Worm (Caenorhabditis elegans): ENCODE results near the gene C01G6.9.

Gene C01G6.9

ce11 chrII:9280048-9280772 lies 15.4 kb downstream of the C01G6.9 start, which contains the start of gene gldi-3 (continued):
- TF ChIP-seq nhr-11 (tag; optimal IDR thresholded peaks at IDR 0.05), result no peak
- TF ChIP-seq snpc-1.2 (GFP tag; IDR thresholded peaks at IDR 0.05), result no peak
- no peak for TF ChIP-seq F37D6.2 (tag; optimal IDR thresholded peaks at IDR 0.05)
- TF ChIP-seq T26A8.4 (GFP tag; IDR thresholded peaks at IDR 0.05), result no peak
- no peak for TF ChIP-seq daf-16 (GFP tag; optimal IDR thresholded peaks at IDR 0.05)
- peak; percentile 71 for TF ChIP-seq daf-16 (tag; optimal IDR thresholded peaks at IDR 0.05)
- TF ChIP-seq tag-97 (GFP tag; IDR thresholded peaks at IDR 0.05), result no peak
- no peak for TF ChIP-seq mdl-1 (tag; optimal IDR thresholded peaks at IDR 0.05)
- no peak for TF ChIP-seq saeg-2 (GFP tag; IDR thresholded peaks at IDR 0.05)
- no peak for TF ChIP-seq spr-3 (GFP tag; optimal IDR thresholded peaks at IDR 0.05)
- TF ChIP-seq fos-1 (tag; optimal IDR thresholded peaks at IDR 0.05), result no peak
- TF ChIP-seq zip-2 (tag; optimal IDR thresholded peaks at IDR 0.05), result no peak
- TF ChIP-seq skn-1 (tag; optimal IDR thresholded peaks at IDR 0.05), result no peak

DNA sequence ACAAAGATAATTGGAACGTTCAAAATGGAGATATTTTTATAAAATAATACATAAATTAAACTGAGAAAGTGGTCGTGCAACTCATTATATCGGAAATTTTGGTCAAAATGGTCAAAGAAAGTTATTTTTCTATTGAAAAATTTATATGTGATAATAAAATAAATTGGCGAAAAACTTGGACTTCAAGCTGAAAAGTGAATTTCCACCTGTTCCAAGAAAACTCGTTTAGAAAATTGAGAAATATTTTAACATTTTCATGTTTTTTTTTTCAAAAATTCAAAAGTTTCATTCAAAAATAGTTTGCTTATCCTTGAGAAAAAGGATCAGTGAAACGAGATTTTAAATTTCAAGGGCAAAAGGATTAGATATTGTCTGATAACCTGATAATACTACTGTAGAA lies 16.6 kb downstream of the C01G6.9 start:
- TF ChIP-seq nhr-41 (GFP tag; IDR thresholded peaks at IDR 0.05), result no peak
- TF ChIP-seq aha-1 (tag), result peak; percentile 58

DNA sequence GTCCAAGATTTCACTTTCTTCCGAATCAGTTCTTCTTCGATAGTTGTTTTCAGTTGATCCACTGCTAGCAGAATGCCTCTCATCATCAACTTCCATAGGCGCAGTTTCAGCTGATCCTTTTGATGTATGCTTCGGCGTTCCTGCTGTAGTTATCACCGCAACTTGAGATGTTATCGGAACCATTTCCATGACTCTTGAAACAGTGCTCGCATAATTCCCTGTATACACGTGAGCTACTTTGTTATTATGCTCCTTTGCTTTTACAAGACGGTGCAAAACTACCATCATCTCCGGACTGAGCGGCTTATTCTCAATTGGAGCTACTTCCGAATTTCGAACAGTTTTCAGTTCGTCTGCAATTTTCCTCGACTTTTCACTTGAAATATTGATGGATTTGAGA lies 18.5 kb downstream of the C01G6.9 start:
- no peak for TF ChIP-seq mxl-3 (GFP tag; optimal IDR thresholded peaks at IDR 0.05)
- TF ChIP-seq pqm-1 (tag; optimal IDR thresholded peaks at IDR 0.05), result no peak
- TF ChIP-seq set-16 (GFP tag; IDR thresholded peaks at IDR 0.05), result no peak
- TF ChIP-seq Y105C5A.15 (GFP tag; IDR thresholded peaks at IDR 0.05), result no peak
- peak in 1 of 2 experiments; percentile 45 for TF ChIP-seq unc-62 (GFP tag; optimal IDR thresholded peaks at IDR 0.05 in 1 of 2)
- no peak for TF ChIP-seq unc-62 (tag; optimal IDR thresholded peaks at IDR 0.05)

DNA sequence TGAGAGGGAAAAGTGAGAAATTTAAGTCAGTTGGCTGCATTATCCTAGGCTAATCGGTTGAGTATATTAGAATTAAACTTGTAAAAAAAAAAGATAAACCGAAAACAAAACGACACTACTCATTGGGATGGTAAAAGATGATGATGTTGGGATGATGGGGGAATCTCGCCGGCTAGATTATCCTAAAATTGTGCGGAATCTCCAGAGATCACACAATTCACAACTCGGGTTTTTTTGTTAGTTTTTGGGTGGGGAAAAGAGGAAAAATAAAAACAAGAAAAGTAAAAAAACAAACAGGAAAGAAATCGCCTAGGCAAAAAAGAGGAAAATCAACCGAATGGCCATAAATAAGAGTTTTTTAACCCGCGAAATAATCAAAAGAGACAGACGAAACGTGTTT lies 20.4 kb downstream of the C01G6.9 start:
- peak; percentile 36 for TF ChIP-seq nhr-10 (tag; optimal IDR thresholded peaks at IDR 0.05)
- TF ChIP-seq daf-16 (GFP tag; optimal IDR thresholded peaks at IDR 0.05), result no peak
- peak; percentile 8 for TF ChIP-seq daf-16 (tag; optimal IDR thresholded peaks at IDR 0.05)
- TF ChIP-seq snpc-1.2 (GFP tag; IDR thresholded peaks at IDR 0.05), result 0 out of 2 replicates have a peak, but pooled peaks have one; percentile 39
- no peak for TF ChIP-seq R02D3.7 (tag; optimal IDR thresholded peaks at IDR 0.05)

DNA sequence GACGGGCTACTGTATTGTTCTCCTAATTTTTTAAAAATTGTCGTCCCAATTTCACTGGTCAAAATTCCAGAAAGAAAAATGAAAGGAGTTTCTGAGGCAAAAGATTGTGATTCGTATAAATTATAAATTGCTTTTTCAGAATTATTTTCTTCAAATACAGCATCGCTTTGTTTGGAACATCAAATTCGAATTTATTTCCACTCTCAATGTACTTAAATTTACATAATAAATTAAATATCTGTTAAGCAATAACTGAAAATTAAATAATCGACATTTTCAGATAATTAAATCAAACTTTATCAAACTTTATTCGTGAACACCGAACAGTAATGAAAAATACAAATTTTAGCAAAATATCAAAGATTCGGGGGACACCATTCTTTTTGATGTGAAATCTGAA lies 20.9 kb downstream of the C01G6.9 start:
- 0 out of 2 replicates have a peak, but pooled peaks have one; percentile 13 for TF ChIP-seq lin-38 (GFP tag; IDR thresholded peaks at IDR 0.05)
- 0 out of 2 replicates have a peak, but pooled peaks have one; percentile 38 for TF ChIP-seq zfp-3 (GFP tag; conservative IDR thresholded peaks at IDR 0.05)
- peak; percentile 52 for TF ChIP-seq aha-1 (tag)
- TF ChIP-seq mep-1 (tag; optimal IDR thresholded peaks at IDR 0.05), result peak; percentile 72
- peak; percentile 2 for TF ChIP-seq T20F7.1 (GFP tag; optimal IDR thresholded peaks at IDR 0.05)
- TF ChIP-seq dmd-9 (GFP tag; IDR thresholded peaks at IDR 0.05), result no peak

- TF ChIP-seq skn-1 (tag; optimal IDR thresholded peaks at IDR 0.05) (no peak), nhr-28 (tag; optimal IDR thresholded peaks at IDR 0.05) (peak; percentile 80), ama-1 (optimal IDR thresholded peaks at IDR 0.05) (peak; percentile 30), tag-97 (GFP tag; IDR thresholded peaks at IDR 0.05) (no peak), lin-15B (tag; optimal IDR thresholded peaks at IDR 0.05) (no peak), pqm-1 (tag; optimal IDR thresholded peaks at IDR 0.05) (peak; percentile 2), spr-3 (GFP tag; optimal IDR thresholded peaks at IDR 0.05) (peak; percentile 30), lin-38 (GFP tag; IDR thresholded peaks at IDR 0.05) (peak; percentile 44; the same call in 1 of the 2 replicates), ztf-7 (tag; optimal IDR thresholded peaks at IDR 0.05) (no peak), aha-1 (tag) (peak; percentile 78), hlh-30 (tag; optimal IDR thresholded peaks at IDR 0.05; ENCODE audit: insufficient read depth) (peak; percentile 99), unc-39 (tag; optimal IDR thresholded peaks at IDR 0.05) (no peak), fkh-10 (GFP tag; optimal IDR thresholded peaks at IDR 0.05) (peak; percentile 60), unc-130 (GFP tag; optimal IDR thresholded peaks at IDR 0.05) (no peak), ZK546.5 (tag; optimal IDR thresholded peaks at IDR 0.05) (no peak), lin-39 (tag; optimal IDR thresholded peaks at IDR 0.05) (no peak), nhr-76 (tag; optimal IDR thresholded peaks at IDR 0.05) (no peak), madf-5 (GFP tag; IDR thresholded peaks at IDR 0.05) (no peak), F37D6.2 (tag; optimal IDR thresholded peaks at IDR 0.05) (peak; percentile 29), D1046.2 (GFP tag; IDR thresholded peaks at IDR 0.05) (0 out of 2 replicates have a peak, but pooled peaks have one; percentile 35), F49E8.2 (tag; optimal IDR thresholded peaks at IDR 0.05; ENCODE audit: borderline replicate concordance) (no peak), F10B5.3 (tag; optimal IDR thresholded peaks at IDR 0.05) (no peak)
These were observed 21.6 kb downstream of the C01G6.9 start for ce11 chrII:9273984-9274383.
